Worm (Caenorhabditis elegans) whole organism, midembryonic: ENCODE results near the gene Y14H12B.2.

Experiments
- ztf-23 ChIP-seq: fragments of 200-800 bp; sonication (Bioruptor generic); IDR thresholded peaks from 2 replicates; pipeline ENCODE4 v1.3.6; 2022; ENCODE audit warnings: missing genetic modification reagents, missing genetic modification characterization, missing compliant biosample characterization
- ztf-29 ChIP-seq: fragments of 200-800 bp; sonication (Bioruptor generic); IDR thresholded peaks from 2 replicates; pipeline ENCODE4 v1.3.6; 2022; ENCODE audit warnings: missing genetic modification reagents, missing genetic modification characterization, missing compliant biosample characterization

DNA sequence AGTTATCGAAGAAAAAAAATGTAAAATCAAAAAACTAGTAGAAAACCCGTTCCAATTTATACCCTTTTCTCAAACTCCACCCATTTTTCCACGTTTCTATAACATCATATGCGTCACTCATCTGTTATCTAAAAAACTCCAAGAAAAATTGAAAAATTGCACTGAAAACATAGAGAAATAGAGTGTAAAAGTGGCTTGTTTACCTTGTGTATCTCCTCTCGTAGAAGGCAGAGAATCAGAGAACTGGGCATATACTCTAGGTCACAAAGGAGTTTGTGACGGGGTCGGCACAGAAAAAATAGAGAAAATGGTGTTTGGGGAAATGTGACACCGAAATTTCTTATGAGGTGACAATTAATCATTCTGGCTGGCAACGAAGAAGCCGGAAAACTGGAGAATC, 22.3 kb downstream of the Y14H12B.2 start:
- TF ChIP-seq ztf-23 (GFP tag; lab: Robert Waterston, UW): no peak
- TF ChIP-seq ztf-29 (GFP tag; lab: Robert Waterston, UW): no peak
